Worm (Caenorhabditis elegans): ENCODE measurements around the gene Y47D7A.19.

Gene Y47D7A.19

ce11 chrV:4398884-4399283 is 25.3 kb upstream of the Y47D7A.19 start:
- TF ChIP-seq C34F6.9 (tag; optimal IDR thresholded peaks at IDR 0.05) (no peak), elt-1 (tag; optimal IDR thresholded peaks at IDR 0.05) (no peak), ceh-82 (tag; optimal IDR thresholded peaks at IDR 0.05) (no peak), ztf-4 (tag; optimal IDR thresholded peaks at IDR 0.05) (no peak), crh-2 (tag; optimal IDR thresholded peaks at IDR 0.05) (no peak), snpc-4 (tag; optimal IDR thresholded peaks at IDR 0.05) (no peak), ZK546.5 (tag; optimal IDR thresholded peaks at IDR 0.05) (no peak), nhr-6 (tag; optimal IDR thresholded peaks at IDR 0.05) (no peak), fos-1 (tag; optimal IDR thresholded peaks at IDR 0.05) (no peak), lin-13 (GFP tag; optimal IDR thresholded peaks at IDR 0.05) (no peak), Y55F3AM.14 (GFP tag; optimal IDR thresholded peaks at IDR 0.05) (no peak), lin-39 (tag; optimal IDR thresholded peaks at IDR 0.05) (no peak), nhr-11 (tag; optimal IDR thresholded peaks at IDR 0.05) (no peak), nhr-77 (tag; optimal IDR thresholded peaks at IDR 0.05) (no peak), lsy-2 (tag; optimal IDR thresholded peaks at IDR 0.05) (no peak)

ce11 chrV:4400118-4400517 is 24.0 kb upstream of the Y47D7A.19 start, which contains the start of gene F13A2.4:
TSS of gene F13A2.4 (minus strand) at chrV:4400218.
- TF ChIP-seq lin-11 (tag; optimal IDR thresholded peaks at IDR 0.05) (no peak), dmd-4 (tag; optimal IDR thresholded peaks at IDR 0.05) (no peak), peb-1 (tag; optimal IDR thresholded peaks at IDR 0.05) (no peak), sma-3 (GFP tag; optimal IDR thresholded peaks at IDR 0.05) (no peak), nhr-12 (tag; optimal IDR thresholded peaks at IDR 0.05) (no peak), lsy-2 (tag; optimal IDR thresholded peaks at IDR 0.05) (no peak), nhr-25 (tag; optimal IDR thresholded peaks at IDR 0.05) (no peak), C34F6.9 (tag; optimal IDR thresholded peaks at IDR 0.05) (no peak), R02D3.7 (tag; optimal IDR thresholded peaks at IDR 0.05) (no peak), mab-5 (tag; optimal IDR thresholded peaks at IDR 0.05) (no peak)

ce11 chrV:4401865-4402264 is 22.3 kb upstream of the Y47D7A.19 start, which contains the start of gene F13A2.5:
TSS of gene F13A2.5 (minus strand) at chrV:4401965.
- TF ChIP-seq ztf-1 (GFP tag; conservative IDR thresholded peaks at IDR 0.05) (no peak), lin-13 (GFP tag; optimal IDR thresholded peaks at IDR 0.05) (no peak), ztf-4 (tag; optimal IDR thresholded peaks at IDR 0.05) (no peak), crh-2 (tag; optimal IDR thresholded peaks at IDR 0.05) (no peak), alr-1 (tag; optimal IDR thresholded peaks at IDR 0.05) (no peak), unc-55 (GFP tag; optimal IDR thresholded peaks at IDR 0.05) (no peak), sma-9 (GFP tag; optimal IDR thresholded peaks at IDR 0.05) (no peak), sma-9 (tag; optimal IDR thresholded peaks at IDR 0.05) (no peak), mab-5 (tag; optimal IDR thresholded peaks at IDR 0.05) (no peak), nhr-23 (tag; optimal IDR thresholded peaks at IDR 0.05) (no peak), nhr-12 (tag; optimal IDR thresholded peaks at IDR 0.05) (no peak), blmp-1 (tag; optimal IDR thresholded peaks at IDR 0.05; ENCODE audit: insufficient read depth) (no peak), mbf-1 (tag; optimal IDR thresholded peaks at IDR 0.05) (no peak), elt-3 (tag; optimal IDR thresholded peaks at IDR 0.05) (no peak), R02D3.7 (tag; optimal IDR thresholded peaks at IDR 0.05) (no peak), unc-39 (tag; optimal IDR thresholded peaks at IDR 0.05) (no peak), snpc-4 (tag; optimal IDR thresholded peaks at IDR 0.05) (no peak), ztf-11 (tag; optimal IDR thresholded peaks at IDR 0.05) (no peak), F13H6.1 (tag; optimal IDR thresholded peaks at IDR 0.05) (no peak), nhr-129 (tag; optimal IDR thresholded peaks at IDR 0.05) (no peak), nhr-10 (tag; optimal IDR thresholded peaks at IDR 0.05) (no peak)

- no peak for TF ChIP-seq nhr-237 (tag; optimal IDR thresholded peaks at IDR 0.05)
- TF ChIP-seq unc-62 (GFP tag; optimal IDR thresholded peaks at IDR 0.05), result no peak
- TF ChIP-seq ceh-16 (tag; optimal IDR thresholded peaks at IDR 0.05), result no peak
- TF ChIP-seq blmp-1 (tag; optimal IDR thresholded peaks at IDR 0.05; ENCODE audit: insufficient read depth), result no peak
- no peak for TF ChIP-seq unc-39 (tag; optimal IDR thresholded peaks at IDR 0.05)
- TF ChIP-seq skn-1 (tag; optimal IDR thresholded peaks at IDR 0.05), result no peak
- TF ChIP-seq nhr-6 (tag; optimal IDR thresholded peaks at IDR 0.05), result no peak
- no peak for TF ChIP-seq elt-1 (tag; optimal IDR thresholded peaks at IDR 0.05)
- TF ChIP-seq ZK546.5 (tag; optimal IDR thresholded peaks at IDR 0.05), result no peak
- no peak for TF ChIP-seq lin-11 (tag; optimal IDR thresholded peaks at IDR 0.05)
- TF ChIP-seq dmd-4 (tag; optimal IDR thresholded peaks at IDR 0.05), result no peak
- TF ChIP-seq zag-1 (tag; optimal IDR thresholded peaks at IDR 0.05), result no peak
- TF ChIP-seq nhr-12 (tag; optimal IDR thresholded peaks at IDR 0.05), result no peak
These were observed 16.6 kb upstream of the Y47D7A.19 start, which contains the start of gene nhr-118 for ce11 chrV:4407519-4407918. TSS of gene nhr-118 (plus strand) at chrV:4407819.

All from whole organism, L2 larva.